Fruit fly (Drosophila melanogaster) whole organism, embryonic: ENCODE results near the gene park.
A peak's percentile ranks its signal among the peaks of the same experiment; 100 is the strongest.

Source experiments
- ATbp ChIP-seq: fragments of 200-800 bp; sonication (Bioruptor generic); optimal IDR thresholded peaks from 2 replicates; lab custom pipeline; 2017; ENCODE audit warnings: missing biosample characterization, mild to moderate bottlenecking, missing genetic modification characterization, missing genetic modification reagents
- BEAF-32 ChIP-seq: fragments of 200-800 bp; sonication (Bioruptor generic); optimal IDR thresholded peaks from 3 replicates; lab custom pipeline; 2017; ENCODE audit warnings: missing biosample characterization, missing genetic modification characterization, mild to moderate bottlenecking, moderate library complexity, missing genetic modification reagents
- Bdp1 ChIP-seq: fragments of 200-800 bp; sonication (Bioruptor generic); optimal IDR thresholded peaks from 3 replicates; lab custom pipeline; 2016; ENCODE audit warnings: missing biosample characterization, missing genetic modification characterization
- CG10209 ChIP-seq: fragments of 200-800 bp; sonication (Bioruptor generic); optimal IDR thresholded peaks from 3 replicates; lab custom pipeline; 2017; ENCODE audit warnings: missing biosample characterization, mild to moderate bottlenecking, missing genetic modification characterization, missing genetic modification reagents
- CG10654 ChIP-seq: fragments of 200-800 bp; sonication (Bioruptor generic); optimal IDR thresholded peaks from 2 replicates; lab custom pipeline; 2016; ENCODE audit warnings: missing biosample characterization, missing genetic modification characterization
- CG11093 ChIP-seq: fragments of 200-800 bp; sonication (Bioruptor generic); IDR thresholded peaks from 3 replicates; pipeline ENCODE4 v1.3.6; 2022; ENCODE audit warnings: missing biosample characterization, missing genetic modification characterization
- CG12071 ChIP-seq: fragments of 200-800 bp; sonication (Bioruptor generic); optimal IDR thresholded peaks from 3 replicates; lab custom pipeline; 2018; ENCODE audit warnings: missing biosample characterization, mild to moderate bottlenecking, missing genetic modification characterization
- CG14441 ChIP-seq: fragments of 200-800 bp; sonication (Bioruptor generic); IDR thresholded peaks from 2 replicates; pipeline ENCODE4 v1.3.6; 2022; ENCODE audit warnings: missing biosample characterization, missing genetic modification characterization
- CG16813 ChIP-seq: fragments of 200-800 bp; sonication (Bioruptor generic); IDR thresholded peaks from 3 replicates; pipeline ENCODE4 v1.3.6; 2022; ENCODE audit warnings: missing biosample characterization, missing genetic modification characterization; ENCODE audit not compliant: partially characterized antibody
- CG2120 ChIP-seq: fragments of 200-800 bp; sonication (Bioruptor generic); optimal IDR thresholded peaks from 3 replicates; lab custom pipeline; 2016; ENCODE audit warnings: missing biosample characterization, missing genetic modification characterization
- CG3065 ChIP-seq: fragments of 200-800 bp; sonication (Bioruptor generic); optimal IDR thresholded peaks from 2 replicates; lab custom pipeline; 2016; ENCODE audit warnings: missing biosample characterization, missing genetic modification characterization
- CG3281 ChIP-seq: fragments of 200-800 bp; sonication (Bioruptor generic); optimal IDR thresholded peaks from 3 replicates; lab custom pipeline; 2017; ENCODE audit warnings: missing biosample characterization, mild to moderate bottlenecking, missing genetic modification characterization
- CG3995 ChIP-seq: fragments of 200-800 bp; sonication (Bioruptor generic); optimal IDR thresholded peaks from 3 replicates; lab custom pipeline; 2016; ENCODE audit warnings: missing biosample characterization, missing genetic modification characterization
- CG4820 ChIP-seq: fragments of 200-800 bp; sonication (Bioruptor generic); optimal IDR thresholded peaks from 3 replicates; lab custom pipeline; 2016; ENCODE audit warnings: missing biosample characterization, missing genetic modification characterization
- CG6272 ChIP-seq: fragments of 200-800 bp; sonication (Bioruptor generic); IDR thresholded peaks from 2 replicates; pipeline ENCODE4 v1.3.6; 2022; ENCODE audit warnings: missing biosample characterization, missing genetic modification characterization
- CG8478 ChIP-seq: fragments of >200 bp; optimal IDR thresholded peaks from 2 replicates; lab custom pipeline; 2018
- D19B ChIP-seq: fragments of 200-800 bp; sonication (Bioruptor generic); optimal IDR thresholded peaks from 2 replicates; lab custom pipeline; 2017; ENCODE audit warnings: missing biosample characterization, mild to moderate bottlenecking, missing genetic modification characterization
- Doc3 ChIP-seq: fragments of 200-800 bp; sonication (Bioruptor generic); IDR thresholded peaks from 3 replicates; pipeline ENCODE4 v1.3.6; 2022; ENCODE audit warnings: missing biosample characterization, missing genetic modification characterization; ENCODE audit not compliant: partially characterized antibody
- ERR ChIP-seq: fragments of 200-800 bp; sonication (Bioruptor generic); optimal IDR thresholded peaks from 2 replicates; lab custom pipeline; 2016; ENCODE audit warnings: missing biosample characterization, missing genetic modification characterization
- Gug ChIP-seq: fragments of 200-800 bp; sonication (Bioruptor generic); IDR thresholded peaks from 4 replicates; pipeline ENCODE4 v1.3.6; 2022; ENCODE audit warnings: missing biosample characterization, missing genetic modification characterization
- Hand ChIP-seq: fragments of 200-800 bp; sonication (Bioruptor generic); optimal IDR thresholded peaks from 2 replicates; lab custom pipeline; 2017; ENCODE audit warnings: mild to moderate bottlenecking, missing biosample characterization, missing genetic modification reagents, missing genetic modification characterization
- HmgZ ChIP-seq: fragments of 200-800 bp; sonication (Bioruptor generic); optimal IDR thresholded peaks from 2 replicates; lab custom pipeline; 2018; ENCODE audit warnings: missing biosample characterization, mild to moderate bottlenecking, missing genetic modification characterization
- Kr ChIP-seq: fragments of 200-800 bp; sonication (Bioruptor generic); optimal IDR thresholded peaks from 2 replicates; lab custom pipeline; 2017; ENCODE audit warnings: missing biosample characterization, mild to moderate bottlenecking, missing genetic modification characterization
- MBD-R2 ChIP-seq: fragments of 200-800 bp; sonication (Bioruptor generic); IDR thresholded peaks from 2 replicates; pipeline ENCODE4 v1.3.6; 2022; ENCODE audit warnings: missing biosample characterization, missing genetic modification characterization
- Poxn ChIP-seq: fragments of 200-800 bp; sonication (Bioruptor generic); IDR thresholded peaks from 2 replicates; pipeline ENCODE4 v1.3.6; 2022; ENCODE audit warnings: missing biosample characterization, missing genetic modification characterization
- Scr ChIP-seq: fragments of 200-800 bp; sonication (Bioruptor generic); IDR thresholded peaks from 2 replicates; pipeline ENCODE4 v1.3.6; 2022; ENCODE audit warnings: missing biosample characterization, missing genetic modification characterization; ENCODE audit not compliant: partially characterized antibody
- Sox100B ChIP-seq: fragments of 200-800 bp; sonication (Bioruptor generic); optimal IDR thresholded peaks from 3 replicates; lab custom pipeline; 2018; ENCODE audit warnings: missing biosample characterization, mild to moderate bottlenecking, missing genetic modification characterization
- Sox102F ChIP-seq: fragments of 200-800 bp; sonication (Bioruptor generic); optimal IDR thresholded peaks from 2 replicates; lab custom pipeline; 2018; ENCODE audit warnings: missing biosample characterization, mild to moderate bottlenecking, missing genetic modification characterization, moderate library complexity
- Tbp ChIP-seq: fragments of >200 bp; optimal IDR thresholded peaks from 2 replicates; lab custom pipeline; 2018; ENCODE audit warnings: missing biosample characterization, missing genetic modification characterization
- ash1 ChIP-seq: fragments of 200-800 bp; sonication (Bioruptor generic); optimal IDR thresholded peaks from 2 replicates; lab custom pipeline; 2018; ENCODE audit warnings: missing biosample characterization, mild to moderate bottlenecking, missing genetic modification characterization
- bab2 ChIP-seq: fragments of 200-800 bp; sonication (Bioruptor generic); optimal IDR thresholded peaks from 2 replicates; lab custom pipeline; 2016; ENCODE audit warnings: missing biosample characterization, missing genetic modification characterization
- bcd ChIP-seq: fragments of 200-800 bp; sonication (Bioruptor generic); optimal IDR thresholded peaks from 2 replicates; lab custom pipeline; 2017; ENCODE audit warnings: missing biosample characterization, mild to moderate bottlenecking, missing genetic modification characterization
- bowl ChIP-seq: fragments of 200-800 bp; sonication (Bioruptor generic); IDR thresholded peaks from 2 replicates; pipeline ENCODE4 v1.3.6; 2022; ENCODE audit warnings: missing biosample characterization, missing genetic modification characterization
- cas ChIP-seq: fragments of 200-800 bp; sonication (Bioruptor generic); IDR thresholded peaks from 2 replicates; pipeline ENCODE4 v1.3.6; 2022; ENCODE audit warnings: missing biosample characterization, missing genetic modification characterization
- crc ChIP-seq: fragments of 200-800 bp; sonication (Bioruptor generic); optimal IDR thresholded peaks from 2 replicates; lab custom pipeline; 2016; ENCODE audit warnings: missing biosample characterization, missing genetic modification characterization
- emc ChIP-seq: fragments of 200-800 bp; sonication (Bioruptor generic); optimal IDR thresholded peaks from 2 replicates; lab custom pipeline; 2016; ENCODE audit warnings: missing biosample characterization, missing genetic modification characterization
- fd64A ChIP-seq: fragments of 200-800 bp; sonication (Bioruptor generic); optimal IDR thresholded peaks from 3 replicates; lab custom pipeline; 2018; ENCODE audit warnings: missing biosample characterization, mild to moderate bottlenecking, missing genetic modification characterization
- gem ChIP-seq: fragments of 200-800 bp; sonication (Bioruptor generic); optimal IDR thresholded peaks from 2 replicates; lab custom pipeline; 2019; ENCODE audit warnings: missing biosample characterization, mild to moderate bottlenecking, missing genetic modification characterization, moderate library complexity
- nerfin-1 ChIP-seq: fragments of 200-800 bp; sonication (Bioruptor generic); optimal IDR thresholded peaks from 3 replicates; lab custom pipeline; 2019; ENCODE audit warnings: missing biosample characterization, mild to moderate bottlenecking, missing genetic modification characterization, moderate library complexity
- oc ChIP-seq: fragments of 200-800 bp; sonication (Bioruptor generic); optimal IDR thresholded peaks from 2 replicates; lab custom pipeline; 2018; ENCODE audit warnings: missing biosample characterization, mild to moderate bottlenecking, missing genetic modification characterization, moderate library complexity
- pan ChIP-seq, 4 experiments: fragments of >200 bp in 3 of 4; fragments of 200-800 bp in 1 of 4; sonication (Bioruptor generic) in 1 of 4; optimal IDR thresholded peaks in 3 of 4; IDR thresholded peaks in 1 of 4; 2 replicates each; pipeline versions ENCODE4 v1.3.6 to Lab custom; 2017 to 2022; ENCODE audit warnings: missing biosample characterization in 2 of 4, missing genetic modification characterization in 2 of 4, mixed read lengths in 1 of 4
- stwl ChIP-seq: fragments of 200-800 bp; sonication (Bioruptor generic); optimal IDR thresholded peaks from 3 replicates; lab custom pipeline; 2018; ENCODE audit warnings: missing biosample characterization, mild to moderate bottlenecking, missing genetic modification characterization, moderate library complexity
- sug ChIP-seq: fragments of 200-800 bp; optimal IDR thresholded peaks from 2 replicates; lab custom pipeline; 2019; ENCODE audit warnings: missing biosample characterization, mild to moderate bottlenecking, missing genetic modification characterization, moderate library complexity
- tap ChIP-seq: fragments of 200-800 bp; optimal IDR thresholded peaks from 3 replicates; lab custom pipeline; 2019; ENCODE audit warnings: missing biosample characterization, mild to moderate bottlenecking, missing genetic modification characterization, moderate library complexity
- tio ChIP-seq: fragments of 200-800 bp; sonication (Bioruptor generic); optimal IDR thresholded peaks from 2 replicates; lab custom pipeline; 2017; ENCODE audit warnings: missing biosample characterization, missing genetic modification characterization, inconsistent platforms
- ttk ChIP-seq: fragments of 200-800 bp; sonication (Bioruptor generic); IDR thresholded peaks from 2 replicates; pipeline ENCODE4 v2.1.2; 2022; ENCODE audit warnings: missing biosample characterization, missing genetic modification characterization
- twi ChIP-seq: fragments of 200-800 bp; optimal IDR thresholded peaks from 2 replicates; lab custom pipeline; 2019; ENCODE audit warnings: missing biosample characterization, mild to moderate bottlenecking, missing genetic modification characterization, moderate library complexity
- tx ChIP-seq: fragments of 200-800 bp; sonication (Bioruptor generic); optimal IDR thresholded peaks from 2 replicates; lab custom pipeline; 2016; ENCODE audit warnings: missing biosample characterization, missing genetic modification characterization
- usp ChIP-seq: fragments of >200 bp; optimal IDR thresholded peaks from 2 replicates; lab custom pipeline; 2017; ENCODE audit warnings: missing biosample characterization, missing genetic modification characterization
- z ChIP-seq: fragments of 200-800 bp; sonication (Bioruptor generic); IDR thresholded peaks from 3 replicates; pipeline ENCODE4 v1.3.6; 2022; ENCODE audit warnings: missing biosample characterization, missing genetic modification characterization

Gene park

DNA sequence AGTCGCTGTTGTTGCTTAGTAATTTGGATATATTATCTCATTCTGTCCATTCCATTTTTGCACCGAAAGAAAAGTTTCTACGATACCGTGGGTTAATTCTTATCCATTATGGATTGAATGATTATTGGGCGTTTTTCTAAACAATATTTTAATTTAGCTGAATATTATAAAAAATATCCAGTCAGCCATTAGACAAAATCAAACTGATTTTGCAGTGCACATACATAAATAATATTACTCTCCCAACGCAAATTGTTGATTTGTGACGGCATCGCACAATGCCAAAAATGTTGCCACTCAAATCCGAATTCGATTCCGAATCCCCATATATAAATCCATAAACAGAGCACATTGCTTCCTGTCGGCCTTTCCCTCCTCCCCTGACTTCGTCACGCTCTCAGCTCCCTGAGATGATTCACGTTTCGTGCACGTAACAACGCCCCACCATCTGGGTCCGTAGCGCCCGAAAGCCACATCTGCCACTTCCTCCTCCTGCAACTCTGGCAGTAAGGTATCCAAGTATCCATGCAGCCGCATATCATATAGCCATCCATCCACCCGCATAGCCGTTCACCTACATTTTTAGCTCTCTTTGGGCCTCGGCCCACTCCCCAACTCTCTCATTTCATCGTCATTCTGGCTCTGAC, 19.6 kb downstream of the park start (continued):
- TF ChIP-seq CG4820 (GFP tag; lab: Kevin White, UChicago) (no peak), HmgZ (peak; percentile 64), fd64A (no peak), z (GFP tag; lab: Robert Waterston, UW) (no peak), CG14441 (GFP tag; lab: Robert Waterston, UW) (peak; percentile 77), D19B (GFP tag; lab: Kevin White, UChicago) (peak; percentile 71), Poxn (GFP tag; lab: Robert Waterston, UW) (0 out of 2 replicates have a peak, but pooled peaks have one; percentile 45), Sox102F (GFP tag; lab: Kevin White, UChicago) (no peak), CG12071 (GFP tag; lab: Kevin White, UChicago) (peak; percentile 11), Gug (GFP tag; lab: Robert Waterston, UW) (peak; percentile 68; the same call in 2 of the 4 replicates), tap (no peak), CG11093 (GFP tag; lab: Robert Waterston, UW) (no peak), ttk (GFP tag; lab: Robert Waterston, UW) (peak; percentile 49; the same call in 1 of the 2 replicates), bowl (GFP tag; lab: Robert Waterston, UW) (peak; percentile 16; the same call in 1 of the 2 replicates), pan (optimal IDR thresholded peaks at IDR 0.05; lab: Kevin White, UChicago) (no peak), pan (GFP tag; optimal IDR thresholded peaks at IDR 0.05 in 1 of 2, IDR thresholded peaks at IDR 0.05 in 1 of 2) (peak in 1 of 2 experiments; percentile 69), CG2120 (peak; percentile 93), BEAF-32 (GFP tag; lab: Kevin White, UChicago) (no peak), oc (tag; lab: Kevin White, UChicago) (no peak), tio (GFP tag; lab: Kevin White, UChicago) (peak; percentile 62), twi (tag; lab: Kevin White, UChicago) (no peak), CG3281 (GFP tag; lab: Kevin White, UChicago) (peak; percentile 83), tx (GFP tag; lab: Kevin White, UChicago) (no peak), nerfin-1 (tag; lab: Kevin White, UChicago) (no peak), ERR (GFP tag; lab: Kevin White, UChicago) (no peak), sug (peak; percentile 24), cas (GFP tag; lab: Robert Waterston, UW) (peak; percentile 52; the same call in 1 of the 2 replicates), usp (no peak), CG3995 (no peak), bcd (GFP tag; lab: Kevin White, UChicago) (peak; percentile 61), Bdp1 (GFP tag; lab: Kevin White, UChicago) (peak; percentile 30), Kr (GFP tag; lab: Kevin White, UChicago) (no peak), Tbp (GFP tag; lab: Kevin White, UChicago) (no peak), Sox100B (GFP tag; lab: Kevin White, UChicago) (no peak), bab2 (peak; percentile 49), gem (no peak), CG3065 (no peak), CG10209 (GFP tag; lab: Kevin White, UChicago) (peak; percentile 69), CG10654 (GFP tag; lab: Kevin White, UChicago) (peak; percentile 40), ash1 (GFP tag; lab: Kevin White, UChicago) (no peak), Doc3 (GFP tag; lab: Robert Waterston, UW) (no peak), stwl (tag; lab: Kevin White, UChicago) (no peak), emc (GFP tag; lab: Kevin White, UChicago) (peak; percentile 35), CG6272 (GFP tag; lab: Robert Waterston, UW) (peak; percentile 49; the same call in 1 of the 2 replicates), MBD-R2 (GFP tag; lab: Robert Waterston, UW) (peak; percentile 35; the same call in 1 of the 2 replicates), CG8478 (lab: Kevin White, UChicago) (no peak), CG16813 (GFP tag; lab: Robert Waterston, UW) (no peak), ATbp (GFP tag; lab: Kevin White, UChicago) (no peak), Hand (GFP tag; lab: Kevin White, UChicago) (no peak), Scr (GFP tag; lab: Robert Waterston, UW) (no peak), crc (GFP tag; lab: Kevin White, UChicago) (no peak)
